Worm (Caenorhabditis elegans): ENCODE data around the gene T25D1.3.

The T25D1.3 gene

DNA sequence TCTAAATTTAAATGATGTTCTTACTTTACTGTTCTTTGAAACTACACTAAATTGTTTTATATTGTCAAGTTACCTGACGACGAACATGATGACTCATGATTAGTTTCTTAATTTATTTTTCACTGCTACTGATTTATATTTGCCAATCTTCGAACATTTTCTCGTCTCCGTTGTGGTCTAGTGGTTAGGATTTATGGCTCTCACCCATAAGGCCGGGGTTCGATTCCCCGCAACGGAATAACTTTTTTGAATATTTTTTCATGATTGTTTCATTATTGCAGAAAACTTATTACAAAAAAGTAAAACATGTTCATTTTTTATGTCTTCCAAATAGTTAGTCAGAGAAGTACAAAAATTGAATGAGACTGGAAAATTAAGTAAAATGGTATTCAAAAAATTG, 53.3 kb downstream of the T25D1.3 start (continued):
- no peak for TF ChIP-seq F49E8.2 (tag; optimal IDR thresholded peaks at IDR 0.05; ENCODE audit: insufficient read depth)
- peak; percentile 49 for TF ChIP-seq nhr-90 (tag; optimal IDR thresholded peaks at IDR 0.05)
- TF ChIP-seq hlh-12 (tag; optimal IDR thresholded peaks at IDR 0.05), result peak; percentile 36
- no peak for TF ChIP-seq F22D6.2 (tag; optimal IDR thresholded peaks at IDR 0.05)
- TF ChIP-seq dpff-1 (tag; optimal IDR thresholded peaks at IDR 0.05), result no peak
- TF ChIP-seq madf-8 (GFP tag; conservative IDR thresholded peaks at IDR 0.05), result no peak
- TF ChIP-seq F52B5.7 (tag; optimal IDR thresholded peaks at IDR 0.05), result no peak
- TF ChIP-seq dox-1 (GFP tag; IDR thresholded peaks at IDR 0.05), result no peak; the same call in 1 of the 2 replicates
- TF ChIP-seq K12H6.12 (tag; optimal IDR thresholded peaks at IDR 0.05), result no peak
- TF ChIP-seq madf-6 (GFP tag; IDR thresholded peaks at IDR 0.05), result no peak
- no peak for TF ChIP-seq Y95B8A.8 (GFP tag; IDR thresholded peaks at IDR 0.05)
- no peak for TF ChIP-seq bed-1 (GFP tag; IDR thresholded peaks at IDR 0.05)
- no peak for TF ChIP-seq nhr-27 (tag; optimal IDR thresholded peaks at IDR 0.05)
- TF ChIP-seq ceh-27 (GFP tag; optimal IDR thresholded peaks at IDR 0.05), result peak; percentile 16
- no peak for TF ChIP-seq ztf-6 (GFP tag; IDR thresholded peaks at IDR 0.05)
- no peak for TF ChIP-seq aptf-2 (GFP tag; conservative IDR thresholded peaks at IDR 0.05)
- TF ChIP-seq sptf-2 (GFP tag; optimal IDR thresholded peaks at IDR 0.05), result no peak
- TF ChIP-seq mes-4 (tag; optimal IDR thresholded peaks at IDR 0.05), result no peak
- no peak for TF ChIP-seq F55B11.4 (tag; optimal IDR thresholded peaks at IDR 0.05; ENCODE audit: borderline replicate concordance, insufficient read depth)
- TF ChIP-seq fkh-3 (tag; optimal IDR thresholded peaks at IDR 0.05), result no peak
- peak; percentile 41 for TF ChIP-seq ztf-18 (tag; optimal IDR thresholded peaks at IDR 0.05)
- 0 out of 2 replicates have a peak, but pooled peaks have one; percentile 26 for TF ChIP-seq hsf-1 (GFP tag; IDR thresholded peaks at IDR 0.05)
- TF ChIP-seq F39B2.1 (GFP tag; IDR thresholded peaks at IDR 0.05), result no peak
- TF ChIP-seq ceh-91 (GFP tag; IDR thresholded peaks at IDR 0.05), result no peak
- no peak for TF ChIP-seq chd-7 (tag; optimal IDR thresholded peaks at IDR 0.05)
- TF ChIP-seq aptf-3 (GFP tag; IDR thresholded peaks at IDR 0.05), result no peak
- TF ChIP-seq snpc-3.4 (tag; optimal IDR thresholded peaks at IDR 0.05), result peak; percentile 88
- peak; percentile 60 for TF ChIP-seq snpc-4 (GFP tag; optimal IDR thresholded peaks at IDR 0.05)
- TF ChIP-seq snpc-4 (tag; optimal IDR thresholded peaks at IDR 0.05), result peak in 3 of 4 experiments; percentile 68 to 87 (median 74)
- TF ChIP-seq snpc-1.3 (tag; optimal IDR thresholded peaks at IDR 0.05; ENCODE audit: insufficient read depth), result peak; percentile 77
- no peak for TF ChIP-seq F57A8.1 (GFP tag; optimal IDR thresholded peaks at IDR 0.05)
- TF ChIP-seq somi-1 (GFP tag; optimal IDR thresholded peaks at IDR 0.05), result peak; percentile 10
- TF ChIP-seq hmg-1.2 (GFP tag; IDR thresholded peaks at IDR 0.05), result peak; percentile 62
- peak; percentile 98 for TF ChIP-seq him-1 (tag; optimal IDR thresholded peaks at IDR 0.05)
- peak; percentile 70; the same call in 1 of the 2 replicates for TF ChIP-seq D2030.7 (GFP tag; IDR thresholded peaks at IDR 0.05)
- no peak for TF ChIP-seq tlf-1 (GFP tag; optimal IDR thresholded peaks at IDR 0.05)
- TF ChIP-seq hrde-1 (tag; optimal IDR thresholded peaks at IDR 0.05; ENCODE audit: borderline replicate concordance), result no peak
- TF ChIP-seq ztf-26 (tag; optimal IDR thresholded peaks at IDR 0.05), result peak; percentile 11
- TF ChIP-seq nfyb-1 (GFP tag; IDR thresholded peaks at IDR 0.05), result peak; percentile 66
- no peak for TF ChIP-seq T26A5.8 (tag; optimal IDR thresholded peaks at IDR 0.05)
- TF ChIP-seq sea-2 (GFP tag; IDR thresholded peaks at IDR 0.05), result no peak
- no peak for TF ChIP-seq zfh-2 (GFP tag; conservative IDR thresholded peaks at IDR 0.05)
- TF ChIP-seq B0035.1 (tag; optimal IDR thresholded peaks at IDR 0.05), result no peak
- no peak for TF ChIP-seq nfya-2 (GFP tag; IDR thresholded peaks at IDR 0.05)
- no peak for TF ChIP-seq nhr-120 (GFP tag; IDR thresholded peaks at IDR 0.05)
- TF ChIP-seq athp-1 (tag; optimal IDR thresholded peaks at IDR 0.05), result no peak
- TF ChIP-seq pbrm-1 (GFP tag; IDR thresholded peaks at IDR 0.05), result peak; percentile 77
- TF ChIP-seq cebp-1 (GFP tag; IDR thresholded peaks at IDR 0.05), result peak; percentile 34; the same call in 1 of the 2 replicates
- TF ChIP-seq cebp-1 (tag; optimal IDR thresholded peaks at IDR 0.05), result no peak
